Worm (Caenorhabditis elegans) whole organism, early embryonic: ENCODE measurements around the gene C33B4.5.

Source experiments
- B0310.2 ChIP-seq: sonication (generic microtip); optimal IDR thresholded peaks from 2 replicates; lab custom pipeline; 2016; ENCODE audit warnings: mild to moderate bottlenecking, missing genetic modification characterization, missing compliant biosample characterization
- F13C5.2 ChIP-seq: sonication (generic microtip); optimal IDR thresholded peaks from 2 replicates; lab custom pipeline; 2017; ENCODE audit warnings: mild to moderate bottlenecking, missing genetic modification characterization, inconsistent platforms, missing compliant biosample characterization
- aly-1 ChIP-seq: sonication (generic microtip); optimal IDR thresholded peaks from 2 replicates; lab custom pipeline; 2016; ENCODE audit warnings: missing genetic modification characterization, missing compliant biosample characterization
- ama-1 ChIP-seq: fragments of 150-350 bp; optimal IDR thresholded peaks from 2 replicates; lab custom pipeline; 2014
- ceh-13 ChIP-seq: fragments of 200-800 bp; sonication (Bioruptor generic); optimal IDR thresholded peaks from 2 replicates; lab custom pipeline; 2018; ENCODE audit warnings: mild to moderate bottlenecking, missing genetic modification characterization, missing compliant biosample characterization
- ceh-36 ChIP-seq: sonication (generic microtip); optimal IDR thresholded peaks from 2 replicates; lab custom pipeline; 2016; ENCODE audit warnings: missing genetic modification characterization, inconsistent platforms, missing compliant biosample characterization
- ets-7 ChIP-seq: sonication (generic microtip); optimal IDR thresholded peaks from 2 replicates; lab custom pipeline; 2016; ENCODE audit warnings: missing genotype, missing genetic modification characterization, missing compliant biosample characterization
- flt-1 ChIP-seq: fragments of 200-800 bp; sonication (Bioruptor generic); IDR thresholded peaks from 2 replicates; pipeline ENCODE4 v1.3.6; 2022; ENCODE audit warnings: missing genetic modification characterization, missing compliant biosample characterization
- hmbx-1 ChIP-seq: sonication (generic microtip); optimal IDR thresholded peaks from 2 replicates; lab custom pipeline; 2016; ENCODE audit warnings: mild to moderate bottlenecking, missing genetic modification characterization, missing compliant biosample characterization
- hmg-4 ChIP-seq: fragments of 200-800 bp; sonication (Bioruptor generic); optimal IDR thresholded peaks from 2 replicates; lab custom pipeline; 2018; ENCODE audit warnings: mild to moderate bottlenecking, missing genetic modification characterization, missing compliant biosample characterization
- hnd-1 ChIP-seq: sonication (generic microtip); optimal IDR thresholded peaks from 2 replicates; lab custom pipeline; 2016; ENCODE audit warnings: missing genetic modification characterization, missing compliant biosample characterization
- pes-1 ChIP-seq: fragments of 200-800 bp; sonication (Bioruptor generic); IDR thresholded peaks from 2 replicates; pipeline ENCODE4 v1.3.6; 2022; ENCODE audit warnings: missing genetic modification reagents, missing genetic modification characterization, missing compliant biosample characterization
- scrt-1 ChIP-seq: fragments of 200-800 bp; sonication (Bioruptor generic); IDR thresholded peaks from 2 replicates; pipeline ENCODE4 v1.3.6; 2022; ENCODE audit warnings: missing genetic modification characterization, missing compliant biosample characterization
- sea-1 ChIP-seq: fragments of 200-800 bp; sonication (Bioruptor generic); conservative IDR thresholded peaks from 2 replicates; pipeline ENCODE4 v1.3.6; 2022; ENCODE audit warnings: missing genetic modification characterization, missing compliant biosample characterization
- tbx-11 ChIP-seq: fragments of 200-800 bp; sonication (Bioruptor generic); IDR thresholded peaks from 2 replicates; pipeline ENCODE4 v1.3.6; 2022; ENCODE audit warnings: missing genetic modification characterization, missing compliant biosample characterization
- tbx-37 ChIP-seq: fragments of 200-800 bp; sonication (Bioruptor generic); conservative IDR thresholded peaks from 2 replicates; pipeline ENCODE4 v1.3.6; 2022; ENCODE audit warnings: missing genetic modification reagents, missing genetic modification characterization, missing compliant biosample characterization
- tra-4 ChIP-seq: sonication (generic microtip); optimal IDR thresholded peaks from 2 replicates; lab custom pipeline; 2017; ENCODE audit warnings: missing genetic modification characterization, missing compliant biosample characterization

Gene C33B4.5

DNA sequence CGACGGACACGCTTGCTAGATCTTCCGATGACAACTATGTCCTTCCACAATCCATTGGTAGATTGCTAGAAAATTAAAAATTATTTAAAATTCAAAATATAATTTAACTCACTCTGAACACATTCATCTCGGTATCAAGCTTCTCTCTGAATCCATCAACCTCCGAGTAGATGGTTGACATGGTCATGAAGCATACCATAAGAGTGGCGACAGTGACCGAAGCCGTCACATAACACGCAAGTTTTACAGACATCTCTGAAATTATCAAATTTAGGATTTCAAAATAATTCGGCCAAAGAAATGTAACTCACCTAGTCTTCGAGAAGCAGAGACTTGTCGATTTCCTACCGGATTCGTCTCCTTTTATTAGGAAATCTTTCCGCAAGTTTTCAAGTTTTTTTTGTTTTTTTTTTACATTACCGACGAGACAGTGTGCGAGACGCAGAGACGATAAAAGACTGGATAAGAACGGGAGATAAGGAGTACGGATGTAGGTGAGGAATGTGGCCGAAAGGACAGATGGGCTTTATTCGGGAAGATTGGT is 45.6 kb upstream of the C33B4.5 start, which contains the start of gene sqt-1:
Gene sqt-1 (minus strand): TSS at position 341 of the 544 bp plus-strand sequence.
- TF ChIP-seq ceh-13 (GFP tag; lab: Kevin White, UChicago) (no peak), B0310.2 (tag; lab: Kevin White, UChicago) (no peak), tbx-37 (no peak), hmbx-1 (tag; lab: Kevin White, UChicago) (no peak), hnd-1 (tag; lab: Kevin White, UChicago) (no peak), ceh-36 (tag; lab: Kevin White, UChicago) (no peak), pes-1 (GFP tag; lab: Robert Waterston, UW) (no peak), ets-7 (tag; lab: Kevin White, UChicago) (no peak), tra-4 (tag; lab: Kevin White, UChicago) (no peak)

DNA sequence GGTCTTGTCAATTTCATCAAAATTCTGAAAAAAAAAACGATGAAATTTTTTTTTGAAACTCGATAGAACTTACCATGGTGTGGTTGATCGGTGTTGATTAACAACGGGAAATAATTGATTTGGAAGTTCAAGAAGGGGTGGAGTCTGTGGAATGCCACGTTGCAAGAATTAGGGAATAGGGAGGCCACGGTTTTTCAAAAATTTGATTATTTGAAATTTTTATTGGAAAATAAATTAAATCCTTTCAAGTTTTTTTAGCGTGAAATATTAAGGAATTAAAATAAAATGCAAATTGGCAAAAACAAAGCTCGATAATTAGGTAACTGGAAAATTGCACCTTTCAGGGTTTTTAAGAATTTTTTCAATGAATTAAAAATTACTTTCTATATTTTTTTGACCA is 43.6 kb upstream of the C33B4.5 start, which contains the start of gene rmd-3:
Gene rmd-3 (minus strand): TSS at position 101 of the 400 bp plus-strand sequence.
- TF ChIP-seq ceh-13 (GFP tag; lab: Kevin White, UChicago) (no peak), pes-1 (GFP tag; lab: Robert Waterston, UW) (no peak), tra-4 (tag; lab: Kevin White, UChicago) (no peak), F13C5.2 (tag; lab: Kevin White, UChicago) (no peak), sea-1 (GFP tag; lab: Robert Waterston, UW) (no peak), aly-1 (tag; lab: Kevin White, UChicago) (no peak), tbx-37 (no peak), tbx-11 (GFP tag; lab: Robert Waterston, UW) (no peak), hmg-4 (GFP tag; lab: Kevin White, UChicago) (no peak), scrt-1 (no peak), flt-1 (GFP tag; lab: Robert Waterston, UW) (no peak), ceh-36 (tag; lab: Kevin White, UChicago) (no peak), hnd-1 (tag; lab: Kevin White, UChicago) (no peak), ama-1 (lab: Kevin White, UChicago) (no peak), hmbx-1 (tag; lab: Kevin White, UChicago) (no peak)

DNA sequence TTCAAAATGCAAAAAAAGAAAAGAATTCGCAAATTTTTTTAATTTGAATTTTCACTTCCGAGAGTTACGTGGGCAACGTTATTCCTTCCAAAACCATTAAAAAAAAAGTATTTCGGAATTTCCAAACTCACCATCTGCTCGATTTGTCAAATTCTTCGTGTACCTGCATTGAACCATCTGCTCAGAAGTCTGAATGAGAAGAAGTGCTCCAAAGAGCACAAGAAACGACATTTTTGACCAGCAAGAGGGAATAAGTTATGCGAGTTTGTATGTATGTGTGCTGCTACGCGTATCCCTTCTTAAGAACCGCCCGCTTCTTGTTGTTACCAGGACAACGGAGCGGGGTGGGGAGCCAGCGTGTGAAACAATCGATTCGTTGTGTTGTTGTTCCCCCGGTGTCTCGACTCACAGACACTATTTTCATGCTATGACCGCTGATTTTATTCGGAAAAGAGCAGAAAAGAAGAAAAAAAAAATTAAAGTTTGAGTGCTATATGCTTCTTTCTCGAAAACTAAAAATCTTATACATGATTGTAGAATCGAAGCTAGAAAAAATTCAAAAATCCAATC is 39.7 kb upstream of the C33B4.5 start, which contains the start of gene lgc-20:
Gene lgc-20 (minus strand): TSS at position 311 of the 570 bp plus-strand sequence.
- no peak for TF ChIP-seq flt-1 (GFP tag; lab: Robert Waterston, UW)
- TF ChIP-seq hmbx-1 (tag; lab: Kevin White, UChicago), result no peak
- no peak for TF ChIP-seq pes-1 (GFP tag; lab: Robert Waterston, UW)
- TF ChIP-seq B0310.2 (tag; lab: Kevin White, UChicago), result no peak

DNA sequence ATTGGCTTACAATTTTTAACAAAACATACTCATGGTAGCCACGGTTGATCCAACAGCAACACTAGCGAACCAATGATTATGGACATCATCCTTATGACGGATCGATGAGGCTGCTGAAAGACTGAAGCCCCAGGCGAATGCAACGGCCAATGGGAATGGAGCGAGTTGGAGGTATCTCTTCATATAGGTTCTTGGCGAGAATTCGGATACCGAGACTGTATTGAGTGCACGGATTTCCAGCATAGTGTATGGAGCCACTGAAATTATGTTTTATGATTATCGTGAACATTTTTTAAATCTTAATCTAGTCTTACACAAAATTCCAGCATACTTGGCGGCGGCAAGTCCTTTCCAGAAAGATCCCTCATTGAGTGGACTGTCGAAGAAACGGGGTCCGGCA is 38.6 kb upstream of the C33B4.5 start:
- no peak for TF ChIP-seq pes-1 (GFP tag; lab: Robert Waterston, UW)
- TF ChIP-seq sea-1 (GFP tag; lab: Robert Waterston, UW), result no peak
- TF ChIP-seq ceh-13 (GFP tag; lab: Kevin White, UChicago), result no peak
- no peak for TF ChIP-seq flt-1 (GFP tag; lab: Robert Waterston, UW)
- no peak for TF ChIP-seq hnd-1 (tag; lab: Kevin White, UChicago)
- TF ChIP-seq aly-1 (tag; lab: Kevin White, UChicago), result no peak
- TF ChIP-seq B0310.2 (tag; lab: Kevin White, UChicago), result no peak
- no peak for TF ChIP-seq ets-7 (tag; lab: Kevin White, UChicago)
- TF ChIP-seq hmg-4 (GFP tag; lab: Kevin White, UChicago), result no peak
- TF ChIP-seq tbx-37, result no peak
- no peak for TF ChIP-seq tra-4 (tag; lab: Kevin White, UChicago)
- no peak for TF ChIP-seq ama-1 (lab: Kevin White, UChicago)
- no peak for TF ChIP-seq hmbx-1 (tag; lab: Kevin White, UChicago)
- TF ChIP-seq tbx-11 (GFP tag; lab: Robert Waterston, UW), result no peak
- TF ChIP-seq F13C5.2 (tag; lab: Kevin White, UChicago), result no peak
- TF ChIP-seq ceh-36 (tag; lab: Kevin White, UChicago), result no peak
- TF ChIP-seq scrt-1, result no peak

DNA sequence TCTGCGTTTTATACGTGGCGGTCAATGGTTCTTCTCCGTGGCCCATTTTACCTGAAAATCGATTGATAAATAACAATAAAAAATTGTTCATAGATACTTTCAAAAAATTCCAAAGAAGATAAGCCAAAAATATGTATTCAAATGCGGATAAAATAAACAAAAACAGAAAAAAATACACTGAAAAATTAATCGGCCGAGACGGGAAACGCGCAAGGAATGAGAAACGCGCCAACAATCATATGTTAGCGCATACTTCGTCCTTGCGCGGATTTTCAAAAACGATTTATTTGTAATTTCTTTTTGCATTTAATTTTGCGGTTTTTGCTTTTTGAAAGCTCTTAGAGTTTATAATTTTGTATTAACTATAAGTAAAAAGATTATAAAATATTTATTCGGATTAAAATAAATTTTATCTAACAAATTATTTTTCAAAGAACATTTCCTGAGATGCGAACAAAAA is 37.5 kb upstream of the C33B4.5 start, which contains the start of gene nduf-11:
Gene nduf-11 (minus strand): TSS at position 51 of the 460 bp plus-strand sequence.
- peak; percentile 20; the same call in 1 of the 2 replicates for TF ChIP-seq scrt-1
- no peak for TF ChIP-seq ama-1 (lab: Kevin White, UChicago)
- TF ChIP-seq pes-1 (GFP tag; lab: Robert Waterston, UW), result peak; percentile 65
- peak; percentile 63 for TF ChIP-seq F13C5.2 (tag; lab: Kevin White, UChicago)
- no peak for TF ChIP-seq ceh-13 (GFP tag; lab: Kevin White, UChicago)
- peak; percentile 22 for TF ChIP-seq hnd-1 (tag; lab: Kevin White, UChicago)
- TF ChIP-seq ceh-36 (tag; lab: Kevin White, UChicago), result peak; percentile 53
- no peak for TF ChIP-seq hmg-4 (GFP tag; lab: Kevin White, UChicago)
- no peak for TF ChIP-seq hmbx-1 (tag; lab: Kevin White, UChicago)
- TF ChIP-seq flt-1 (GFP tag; lab: Robert Waterston, UW), result peak; percentile 40; the same call in 1 of the 2 replicates
- no peak for TF ChIP-seq B0310.2 (tag; lab: Kevin White, UChicago)
- 0 out of 2 replicates have a peak, but pooled peaks have one; percentile 45 for TF ChIP-seq sea-1 (GFP tag; lab: Robert Waterston, UW)
- no peak for TF ChIP-seq tra-4 (tag; lab: Kevin White, UChicago)

DNA sequence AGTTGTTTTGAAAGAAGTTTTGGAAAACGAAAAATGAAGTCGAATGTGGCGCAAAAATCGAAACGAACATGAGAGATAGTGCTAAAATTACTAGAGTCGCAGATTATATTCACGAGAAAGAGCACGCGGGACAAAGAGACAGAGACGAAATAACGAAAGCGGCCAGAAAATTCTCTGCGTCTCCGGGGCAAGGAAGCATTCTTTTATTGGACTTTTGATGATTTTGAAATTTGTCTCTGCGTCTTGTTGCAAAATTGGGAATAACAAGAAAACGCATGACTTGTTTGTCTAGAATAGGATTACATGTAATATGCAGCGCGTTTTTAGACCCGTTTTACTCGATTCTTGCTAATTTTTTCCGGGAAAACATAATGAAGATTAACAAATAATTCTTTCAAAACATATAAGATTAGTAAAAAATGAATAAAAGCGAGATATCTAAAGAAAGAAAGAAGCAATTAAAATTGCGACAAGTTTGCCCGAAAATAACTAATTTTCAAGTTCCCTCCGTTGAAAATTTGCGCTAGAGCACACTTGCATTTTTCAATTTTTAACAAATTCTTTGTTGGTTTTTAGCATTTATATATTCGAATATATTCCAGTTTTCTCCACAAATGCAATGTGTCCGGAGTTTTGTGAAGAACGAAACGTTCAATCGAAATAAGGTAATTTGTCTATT is 35.1 kb upstream of the C33B4.5 start, which contains the start of the genes B0491.6 and pigm-1:
Gene B0491.6 (minus strand): TSS at position 466 of the 679 bp plus-strand sequence.
Gene pigm-1 (plus strand): TSS at position 568 of the 679 bp plus-strand sequence.
- no peak for TF ChIP-seq flt-1 (GFP tag; lab: Robert Waterston, UW)
- no peak for TF ChIP-seq sea-1 (GFP tag; lab: Robert Waterston, UW)
- no peak for TF ChIP-seq hnd-1 (tag; lab: Kevin White, UChicago)
- no peak for TF ChIP-seq hmg-4 (GFP tag; lab: Kevin White, UChicago)
- peak; percentile 45 for TF ChIP-seq F13C5.2 (tag; lab: Kevin White, UChicago)
- TF ChIP-seq ets-7 (tag; lab: Kevin White, UChicago), result no peak
- TF ChIP-seq ama-1 (lab: Kevin White, UChicago), result no peak
